Fruit fly (Drosophila melanogaster): ENCODE results near the gene CG31688.

CG31688 gene

DNA sequence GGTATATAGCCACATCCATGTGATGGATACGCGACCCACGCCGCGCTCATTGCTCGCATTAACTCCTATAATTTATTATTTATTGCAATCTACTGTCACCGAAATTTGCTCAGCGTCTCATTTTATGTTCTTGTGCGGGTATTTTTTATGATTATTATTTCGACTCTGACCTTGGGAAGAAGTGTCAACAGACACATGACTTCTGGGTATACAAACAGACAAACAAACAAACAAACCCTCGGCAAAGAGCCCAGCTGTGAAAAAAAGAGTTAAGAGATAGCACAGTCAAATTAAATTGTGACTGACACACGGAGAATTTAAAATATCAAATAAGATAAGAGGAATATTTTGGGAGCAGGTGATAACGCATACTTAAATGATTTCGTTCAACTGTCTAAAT, 36.0 kb upstream of the CG31688 start (continued):
- TF ChIP-seq Bteb2 (GFP tag; optimal IDR thresholded peaks at IDR 0.05) (peak; percentile 21), CG2678 (tag; optimal IDR thresholded peaks at IDR 0.05) (peak; percentile 49), HLH4C (GFP tag; IDR thresholded peaks at IDR 0.05; ENCODE audit: partially characterized antibody) (no peak), run (tag; optimal IDR thresholded peaks at IDR 0.05) (no peak), CG11247 (GFP tag; IDR thresholded peaks at IDR 0.05) (no peak), tin (GFP tag; optimal IDR thresholded peaks at IDR 0.05) (no peak), CG14667 (GFP tag; IDR thresholded peaks at IDR 0.05) (no peak), CG3407 (GFP tag; optimal IDR thresholded peaks at IDR 0.05) (peak; percentile 10), slp2 (GFP tag; optimal IDR thresholded peaks at IDR 0.05) (no peak), Fer1 (GFP tag; optimal IDR thresholded peaks at IDR 0.05) (peak; percentile 55), gcm (GFP tag; optimal IDR thresholded peaks at IDR 0.05) (no peak), CG11560 (tag; IDR thresholded peaks at IDR 0.05) (no peak), wor (GFP tag; IDR thresholded peaks at IDR 0.05) (no peak), Rx (GFP tag; IDR thresholded peaks at IDR 0.05) (no peak), so (GFP tag; IDR thresholded peaks at IDR 0.05) (no peak), CG3065 (GFP tag; optimal IDR thresholded peaks at IDR 0.05) (no peak), hkb (optimal IDR thresholded peaks at IDR 0.05) (no peak), hkb (GFP tag; IDR thresholded peaks at IDR 0.05) (peak; percentile 54), Hr78 (GFP tag; optimal IDR thresholded peaks at IDR 0.05) (no peak), Camta (GFP tag; optimal IDR thresholded peaks at IDR 0.05) (peak; percentile 30), Oli (tag; optimal IDR thresholded peaks at IDR 0.05) (no peak), CG1529 (GFP tag; optimal IDR thresholded peaks at IDR 0.05) (no peak), bcd (GFP tag; optimal IDR thresholded peaks at IDR 0.05) (no peak), CG14014 (GFP tag; IDR thresholded peaks at IDR 0.05) (no peak), CG4424 (GFP tag; optimal IDR thresholded peaks at IDR 0.05) (no peak), CG9797 (GFP tag; optimal IDR thresholded peaks at IDR 0.05) (no peak), ems (GFP tag; optimal IDR thresholded peaks at IDR 0.05) (no peak), aop (GFP tag; IDR thresholded peaks at IDR 0.05) (no peak), CG10209 (GFP tag; optimal IDR thresholded peaks at IDR 0.05) (peak; percentile 28), vnd (GFP tag; IDR thresholded peaks at IDR 0.05; ENCODE audit: partially characterized antibody) (no peak), insv (GFP tag; optimal IDR thresholded peaks at IDR 0.05) (no peak), NFAT (GFP tag; IDR thresholded peaks at IDR 0.05) (no peak), HLH54F (GFP tag; optimal IDR thresholded peaks at IDR 0.05) (no peak), twi (tag; optimal IDR thresholded peaks at IDR 0.05) (no peak), CoRest (tag; optimal IDR thresholded peaks at IDR 0.05) (no peak), CG3163 (GFP tag; optimal IDR thresholded peaks at IDR 0.05) (no peak), shn (GFP tag; optimal IDR thresholded peaks at IDR 0.05) (no peak), fd96Cb (tag; optimal IDR thresholded peaks at IDR 0.05) (no peak), tgo (GFP tag; IDR thresholded peaks at IDR 0.05) (no peak), pros (GFP tag; optimal IDR thresholded peaks at IDR 0.05) (no peak), CG7556 (GFP tag; optimal IDR thresholded peaks at IDR 0.05) (no peak), croc (GFP tag; conservative IDR thresholded peaks at IDR 0.05) (no peak), CG10654 (GFP tag; optimal IDR thresholded peaks at IDR 0.05) (no peak), CG6683 (GFP tag; optimal IDR thresholded peaks at IDR 0.05) (no peak), lola (GFP tag; optimal IDR thresholded peaks at IDR 0.05) (no peak), Gug (GFP tag; IDR thresholded peaks at IDR 0.05) (no peak), fd102C (GFP tag; optimal IDR thresholded peaks at IDR 0.05) (no peak), Dp (GFP tag; optimal IDR thresholded peaks at IDR 0.05) (no peak), HLH3B (GFP tag; IDR thresholded peaks at IDR 0.05) (no peak), CG6272 (GFP tag; IDR thresholded peaks at IDR 0.05) (no peak), pan (optimal IDR thresholded peaks at IDR 0.05) (no peak), pan (GFP tag; optimal IDR thresholded peaks at IDR 0.05 in 1 of 2, IDR thresholded peaks at IDR 0.05 in 1 of 2) (no peak)
